Worm (Caenorhabditis elegans): ENCODE data around the gene set-12.

DNA sequence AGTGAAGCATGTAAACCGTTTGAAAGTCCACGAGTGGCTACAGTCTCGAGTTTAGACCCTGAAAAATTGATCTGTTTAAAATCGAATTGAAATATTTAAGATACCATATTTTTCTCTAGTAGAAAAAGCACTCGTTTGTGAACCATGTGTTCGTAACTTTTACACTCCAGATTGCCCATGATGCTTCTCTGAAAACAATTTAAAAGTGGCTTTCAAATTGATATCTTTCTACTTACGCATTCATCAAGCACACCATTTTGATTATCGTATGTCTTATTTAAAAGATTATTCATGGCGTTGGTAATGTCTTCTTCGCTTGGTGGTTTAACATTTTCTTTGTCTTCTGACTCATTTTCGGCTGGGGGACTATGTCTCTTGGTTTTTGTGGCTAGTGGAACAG lies 2.5 kb downstream of the set-12 start:
- TF ChIP-seq pha-4 (tag; optimal IDR thresholded peaks at IDR 0.05) (no peak), nhr-76 (tag; optimal IDR thresholded peaks at IDR 0.05) (no peak), nhr-237 (tag; optimal IDR thresholded peaks at IDR 0.05) (no peak), lin-13 (tag; optimal IDR thresholded peaks at IDR 0.05) (no peak), ces-1 (GFP tag; optimal IDR thresholded peaks at IDR 0.05) (no peak), ztf-11 (tag; optimal IDR thresholded peaks at IDR 0.05) (no peak), mep-1 (tag; optimal IDR thresholded peaks at IDR 0.05) (no peak), unc-62 (GFP tag; optimal IDR thresholded peaks at IDR 0.05) (no peak), elt-3 (tag; optimal IDR thresholded peaks at IDR 0.05) (no peak), nhr-28 (tag; optimal IDR thresholded peaks at IDR 0.05) (no peak), elt-1 (tag; optimal IDR thresholded peaks at IDR 0.05; ENCODE audit: borderline replicate concordance, insufficient read depth) (no peak), ceh-43 (GFP tag; optimal IDR thresholded peaks at IDR 0.05) (no peak)

Data from whole organism, mixed stage, embryonic.